Worm (Caenorhabditis elegans) whole organism, L4 larva: ENCODE measurements around the gene tag-343.
A peak's percentile ranks its signal among the peaks of the same experiment; 100 is the strongest.

Experiments
- dmd-8 ChIP-seq: fragments of 200-800 bp; sonication (Bioruptor generic); IDR thresholded peaks from 2 replicates; pipeline ENCODE4 v1.3.6; 2022; ENCODE audit warnings: missing genetic modification characterization, missing compliant biosample characterization
- fkh-10 ChIP-seq: fragments of 150-350 bp; optimal IDR thresholded peaks from 2 replicates; lab custom pipeline; 2014; ENCODE audit warnings: missing biosample characterization, missing genetic modification reagents, missing genetic modification characterization
- lin-39 ChIP-seq: fragments of 150-350 bp; optimal IDR thresholded peaks from 2 replicates; lab custom pipeline; 2014; ENCODE audit warnings: missing biosample characterization, missing genetic modification reagents, missing genetic modification characterization
- nhr-10 ChIP-seq: fragments of 150-350 bp; optimal IDR thresholded peaks from 2 replicates; lab custom pipeline; 2014; ENCODE audit warnings: missing biosample characterization, missing genetic modification characterization
- snpc-4 ChIP-seq: fragments of 150-350 bp; optimal IDR thresholded peaks from 2 replicates; lab custom pipeline; 2014; ENCODE audit warnings: missing biosample characterization, missing genetic modification characterization
- zag-1 ChIP-seq: fragments of 150-350 bp; optimal IDR thresholded peaks from 2 replicates; lab custom pipeline; 2014; ENCODE audit warnings: missing biosample characterization, missing genetic modification characterization

ce11 chrX:16634708-16635107 lies 39.8 kb downstream of the tag-343 start:
- TF ChIP-seq zag-1 (tag; lab: Kevin White, UChicago): no peak
- no peak for TF ChIP-seq snpc-4 (tag; lab: Kevin White, UChicago)
- TF ChIP-seq fkh-10 (GFP tag; lab: Kevin White, UChicago): peak; percentile 72
- no peak for TF ChIP-seq lin-39 (tag; lab: Kevin White, UChicago)
- TF ChIP-seq nhr-10: peak; percentile 14
- peak; percentile 96 for TF ChIP-seq dmd-8
